Worm (Caenorhabditis elegans) whole organism, mixed stage, embryonic: Measurements from ENCODE around the gene taf-12.

Source experiments
- M03D4.4 ChIP-seq: sonication (generic microtip); optimal IDR thresholded peaks from 2 replicates; lab custom pipeline; 2017; ENCODE audit warnings: mild to moderate bottlenecking, missing genetic modification characterization, missing compliant biosample characterization
- bed-3 ChIP-seq: fragments of 200-800 bp; sonication (Bioruptor generic); optimal IDR thresholded peaks from 3 replicates; lab custom pipeline; 2018; ENCODE audit warnings: mild to moderate bottlenecking, missing genetic modification characterization, moderate library complexity, missing compliant biosample characterization
- blmp-1 ChIP-seq: fragments of 150-350 bp; optimal IDR thresholded peaks from 2 replicates; lab custom pipeline; 2014; ENCODE audit warnings: missing biosample characterization, missing genetic modification characterization
- ceh-39 ChIP-seq: fragments of 150-350 bp; optimal IDR thresholded peaks from 2 replicates; lab custom pipeline; 2014; ENCODE audit warnings: missing biosample characterization, missing genetic modification characterization
- ceh-43 ChIP-seq: fragments of 200-800 bp; sonication (Bioruptor generic); optimal IDR thresholded peaks from 2 replicates; lab custom pipeline; 2018; ENCODE audit warnings: mild to moderate bottlenecking, missing genetic modification characterization, moderate library complexity, missing compliant biosample characterization
- ceh-83 ChIP-seq: fragments of 200-800 bp; sonication (Bioruptor generic); optimal IDR thresholded peaks from 2 replicates; lab custom pipeline; 2018; ENCODE audit warnings: mild to moderate bottlenecking, missing genetic modification characterization, missing compliant biosample characterization
- ces-1 ChIP-seq: fragments of 150-350 bp; optimal IDR thresholded peaks from 2 replicates; lab custom pipeline; 2014; ENCODE audit warnings: missing biosample characterization, missing genetic modification reagents, missing genetic modification characterization
- cnd-1 ChIP-seq: fragments of 200-800 bp; sonication (Bioruptor generic); optimal IDR thresholded peaks from 2 replicates; lab custom pipeline; 2018; ENCODE audit warnings: mild to moderate bottlenecking, missing genetic modification characterization, missing compliant biosample characterization
- elt-1 ChIP-seq: sonication (generic microtip); optimal IDR thresholded peaks from 2 replicates; lab custom pipeline; 2017; ENCODE audit warnings: missing genetic modification characterization, mild to moderate bottlenecking, missing compliant biosample characterization, antibody characterized with exemption, moderate library complexity, borderline replicate concordance; ENCODE audit not compliant: insufficient read depth
- elt-3 ChIP-seq: fragments of 150-350 bp; optimal IDR thresholded peaks from 2 replicates; lab custom pipeline; 2014; ENCODE audit warnings: missing biosample characterization, missing genetic modification characterization
- flh-1 ChIP-seq: fragments of 200-800 bp; sonication (Bioruptor generic); optimal IDR thresholded peaks from 2 replicates; lab custom pipeline; 2018; ENCODE audit warnings: mild to moderate bottlenecking, missing genetic modification characterization, moderate library complexity, missing compliant biosample characterization
- ham-2 ChIP-seq: fragments of 200-800 bp; sonication (Bioruptor generic); optimal IDR thresholded peaks from 2 replicates; lab custom pipeline; 2018; ENCODE audit warnings: mild to moderate bottlenecking, missing genetic modification characterization, missing compliant biosample characterization
- hlh-1 ChIP-seq: fragments of 150-350 bp; optimal IDR thresholded peaks from 2 replicates; lab custom pipeline; 2014; ENCODE audit warnings: missing biosample characterization, missing genetic modification reagents, missing genetic modification characterization
- lin-13 ChIP-seq: fragments of 150-350 bp; optimal IDR thresholded peaks from 2 replicates; lab custom pipeline; 2014; ENCODE audit warnings: missing biosample characterization, missing genetic modification characterization
- lsy-2 ChIP-seq: fragments of 150-350 bp; optimal IDR thresholded peaks from 2 replicates; lab custom pipeline; 2014; ENCODE audit warnings: missing biosample characterization, missing genetic modification characterization
- mab-5 ChIP-seq: fragments of 150-350 bp; optimal IDR thresholded peaks from 2 replicates; lab custom pipeline; 2014; ENCODE audit warnings: missing biosample characterization, missing genetic modification characterization
- mep-1 ChIP-seq: fragments of 150-350 bp; optimal IDR thresholded peaks from 2 replicates; lab custom pipeline; 2017; ENCODE audit warnings: missing biosample characterization, missing genetic modification reagents, missing genetic modification characterization, inconsistent platforms
- mls-2 ChIP-seq: sonication (generic microtip); optimal IDR thresholded peaks from 2 replicates; lab custom pipeline; 2016; ENCODE audit warnings: mild to moderate bottlenecking, missing genetic modification characterization, moderate library complexity, missing compliant biosample characterization
- nhr-12 ChIP-seq: fragments of 150-350 bp; optimal IDR thresholded peaks from 2 replicates; lab custom pipeline; 2014; ENCODE audit warnings: missing biosample characterization, missing genetic modification characterization
- nhr-2 ChIP-seq: fragments of 150-350 bp; optimal IDR thresholded peaks from 2 replicates; lab custom pipeline; 2014; ENCODE audit warnings: missing biosample characterization, missing genetic modification characterization
- nhr-237 ChIP-seq: fragments of 150-350 bp; optimal IDR thresholded peaks from 2 replicates; lab custom pipeline; 2014; ENCODE audit warnings: missing biosample characterization, missing genetic modification characterization
- nhr-28 ChIP-seq: fragments of 150-350 bp; optimal IDR thresholded peaks from 2 replicates; lab custom pipeline; 2014; ENCODE audit warnings: missing biosample characterization, missing genetic modification characterization
- nhr-76 ChIP-seq: sonication (generic microtip); optimal IDR thresholded peaks from 2 replicates; lab custom pipeline; 2017; ENCODE audit warnings: missing biosample characterization, missing genetic modification characterization
- pha-4 ChIP-seq: fragments of 150-350 bp; optimal IDR thresholded peaks from 2 replicates; lab custom pipeline; 2018; ENCODE audit warnings: missing biosample characterization, missing genetic modification reagents, missing genetic modification characterization
- sem-2 ChIP-seq: fragments of 200-800 bp; sonication (Bioruptor generic); optimal IDR thresholded peaks from 2 replicates; lab custom pipeline; 2018; ENCODE audit warnings: mild to moderate bottlenecking, missing genetic modification characterization, missing compliant biosample characterization
- snpc-4 ChIP-seq: fragments of 150-350 bp; optimal IDR thresholded peaks from 2 replicates; lab custom pipeline; 2014; ENCODE audit warnings: missing biosample characterization, missing genetic modification characterization
- sptf-1 ChIP-seq: sonication (generic microtip); optimal IDR thresholded peaks from 2 replicates; lab custom pipeline; 2017; ENCODE audit warnings: mild to moderate bottlenecking, missing genetic modification characterization, moderate library complexity, missing compliant biosample characterization
- tbx-8 ChIP-seq: fragments of 200-800 bp; sonication (Bioruptor generic); optimal IDR thresholded peaks from 2 replicates; lab custom pipeline; 2018; ENCODE audit warnings: mild to moderate bottlenecking, missing genetic modification characterization, moderate library complexity, missing compliant biosample characterization
- unc-120 ChIP-seq: sonication (generic microtip); optimal IDR thresholded peaks from 2 replicates; lab custom pipeline; 2017; ENCODE audit warnings: missing genetic modification characterization, missing compliant biosample characterization; ENCODE audit not compliant: poor library complexity, severe bottlenecking
- unc-39 ChIP-seq: fragments of 150-350 bp; optimal IDR thresholded peaks from 2 replicates; lab custom pipeline; 2014; ENCODE audit warnings: missing biosample characterization, missing genetic modification characterization
- unc-62 ChIP-seq: fragments of 150-350 bp; optimal IDR thresholded peaks from 2 replicates; lab custom pipeline; 2014; ENCODE audit warnings: missing biosample characterization, missing genetic modification reagents, missing genetic modification characterization
- zip-8 ChIP-seq: fragments of 150-350 bp; optimal IDR thresholded peaks from 2 replicates; lab custom pipeline; 2014; ENCODE audit warnings: missing biosample characterization, missing genetic modification characterization
- ztf-11 ChIP-seq: fragments of 150-350 bp; optimal IDR thresholded peaks from 2 replicates; lab custom pipeline; 2014; ENCODE audit warnings: missing biosample characterization, missing genetic modification characterization

Gene taf-12

DNA sequence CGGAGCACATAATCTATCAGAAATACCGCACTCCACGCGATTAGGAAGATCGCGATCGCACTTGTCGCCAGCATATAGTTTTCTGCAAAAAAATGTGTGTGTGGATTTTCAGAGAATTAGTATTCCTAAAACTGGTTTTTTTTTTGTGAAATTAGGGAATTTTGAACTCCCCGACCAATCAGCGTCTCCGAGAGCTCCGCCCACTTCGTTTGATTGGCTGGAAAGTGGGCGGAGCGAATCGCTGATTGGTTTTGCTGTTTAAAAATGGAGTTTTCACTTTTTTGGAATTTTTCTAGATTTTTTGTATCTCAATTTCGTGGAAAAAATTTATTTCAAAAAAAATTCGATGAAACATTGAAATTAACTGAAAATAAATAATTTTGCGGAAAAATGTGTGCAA lies 8.0 kb downstream of the taf-12 start:
- TF ChIP-seq ham-2 (GFP tag; lab: Kevin White, UChicago) = no peak
- TF ChIP-seq tbx-8 = no peak
- TF ChIP-seq mep-1 (tag; lab: Kevin White, UChicago) = no peak
- no peak for TF ChIP-seq unc-62 (GFP tag; lab: Kevin White, UChicago)
- TF ChIP-seq lsy-2 = no peak
- no peak for TF ChIP-seq elt-3 (tag; lab: Kevin White, UChicago)
- TF ChIP-seq ztf-11 (tag; lab: Kevin White, UChicago) = no peak
- TF ChIP-seq blmp-1 (tag; lab: Kevin White, UChicago) = no peak
- TF ChIP-seq nhr-2 = no peak
- no peak for TF ChIP-seq sptf-1
- no peak for TF ChIP-seq ceh-83
- no peak for TF ChIP-seq unc-120
- TF ChIP-seq nhr-237 = no peak
- TF ChIP-seq M03D4.4 (tag; lab: Kevin White, UChicago) = no peak
- TF ChIP-seq ces-1 (GFP tag; lab: Kevin White, UChicago) = no peak
- TF ChIP-seq mab-5 (tag; lab: Kevin White, UChicago) = no peak
- TF ChIP-seq nhr-28 (tag; lab: Kevin White, UChicago) = no peak
- no peak for TF ChIP-seq nhr-12
- TF ChIP-seq elt-1 = no peak
- TF ChIP-seq cnd-1 (tag; lab: Kevin White, UChicago) = no peak
- TF ChIP-seq, all 35 proteins: peak for 0

DNA sequence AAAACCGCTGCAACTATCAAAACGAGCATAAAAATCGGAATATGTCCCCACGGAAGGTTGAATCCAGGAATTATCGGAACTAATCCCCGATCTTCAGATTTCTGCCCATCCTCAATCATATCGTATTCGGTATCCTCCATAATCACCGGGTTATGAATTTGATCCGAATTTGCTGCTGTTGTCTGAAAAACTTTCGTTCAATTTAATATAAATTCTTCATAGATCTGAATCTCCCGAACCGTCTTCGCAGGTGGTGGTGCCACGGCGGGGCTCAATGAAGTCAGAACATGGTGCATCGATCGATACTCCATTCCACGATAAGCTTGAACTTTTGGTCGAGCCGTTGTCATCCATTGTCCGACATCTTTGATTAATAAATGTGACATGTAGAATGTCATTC lies 12.2 kb downstream of the taf-12 start:
- TF ChIP-seq ceh-83 = no peak
- TF ChIP-seq M03D4.4 (tag; lab: Kevin White, UChicago) = no peak
- no peak for TF ChIP-seq blmp-1 (tag; lab: Kevin White, UChicago)
- TF ChIP-seq hlh-1 (tag; lab: Kevin White, UChicago) = no peak
- no peak for TF ChIP-seq mep-1 (tag; lab: Kevin White, UChicago)

ce11 chrIII:11853533-11853932 lies 15.5 kb downstream of the taf-12 start:
- TF ChIP-seq lin-13 (tag; lab: Kevin White, UChicago) (no peak), ham-2 (GFP tag; lab: Kevin White, UChicago) (no peak), sptf-1 (no peak), unc-39 (tag; lab: Kevin White, UChicago) (no peak), mep-1 (tag; lab: Kevin White, UChicago) (no peak), ceh-39 (tag; lab: Kevin White, UChicago) (no peak), hlh-1 (tag; lab: Kevin White, UChicago) (no peak), ztf-11 (tag; lab: Kevin White, UChicago) (no peak), nhr-76 (tag; lab: Kevin White, UChicago) (no peak), bed-3 (GFP tag; lab: Kevin White, UChicago) (no peak), nhr-28 (tag; lab: Kevin White, UChicago) (no peak), ceh-43 (GFP tag; lab: Kevin White, UChicago) (no peak), ceh-83 (no peak), sem-2 (no peak), pha-4 (tag; lab: Kevin White, UChicago) (no peak), zip-8 (tag; lab: Kevin White, UChicago) (no peak), snpc-4 (no peak), lsy-2 (no peak)

- no peak for TF ChIP-seq nhr-28 (tag; lab: Kevin White, UChicago)
- TF ChIP-seq mab-5 (tag; lab: Kevin White, UChicago) = no peak
These were observed 19.5 kb downstream of the taf-12 start for ce11 chrIII:11849590-11849989.

DNA sequence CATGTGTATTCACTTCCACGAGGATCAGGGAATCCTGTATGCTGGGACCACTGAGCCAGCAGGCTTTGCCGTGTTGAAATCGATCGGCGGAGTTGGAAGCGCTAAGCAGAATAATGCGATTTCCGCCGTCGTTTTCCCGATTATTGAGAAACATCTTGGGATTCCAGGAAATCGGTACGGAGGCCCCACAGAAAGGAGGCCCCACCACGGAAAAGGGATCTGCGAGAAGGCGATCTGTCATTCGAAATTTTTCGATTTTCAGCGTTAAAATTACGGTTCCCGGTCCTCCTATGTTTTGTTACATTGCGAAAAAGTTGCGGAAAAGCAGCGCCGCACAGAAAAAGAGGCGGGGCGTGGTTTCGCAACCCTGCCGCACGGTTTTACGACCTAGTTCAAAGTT lies 20.8 kb downstream of the taf-12 start:
- no peak for TF ChIP-seq sem-2
- peak; percentile 17 for TF ChIP-seq M03D4.4 (tag; lab: Kevin White, UChicago)
- no peak for TF ChIP-seq ztf-11 (tag; lab: Kevin White, UChicago)
- no peak for TF ChIP-seq unc-39 (tag; lab: Kevin White, UChicago)
- TF ChIP-seq mep-1 (tag; lab: Kevin White, UChicago) = no peak
- no peak for TF ChIP-seq sptf-1
- TF ChIP-seq ces-1 (GFP tag; lab: Kevin White, UChicago) = no peak
- TF ChIP-seq tbx-8 = peak; percentile 8
- TF ChIP-seq pha-4 (tag; lab: Kevin White, UChicago) = no peak
- no peak for TF ChIP-seq flh-1
- TF ChIP-seq cnd-1 (tag; lab: Kevin White, UChicago) = peak; percentile 39
- TF ChIP-seq ceh-43 (GFP tag; lab: Kevin White, UChicago) = no peak
- TF ChIP-seq mls-2 (tag; lab: Kevin White, UChicago) = no peak
- no peak for TF ChIP-seq elt-1
- no peak for TF ChIP-seq nhr-76 (tag; lab: Kevin White, UChicago)
- no peak for TF ChIP-seq ham-2 (GFP tag; lab: Kevin White, UChicago)
- no peak for TF ChIP-seq unc-120
- TF ChIP-seq unc-62 (GFP tag; lab: Kevin White, UChicago) = no peak
- TF ChIP-seq nhr-2 = no peak
